Worm (Caenorhabditis elegans): Measurements from ENCODE around the gene H10D18.1.

H10D18.1 gene

ce11 chrV:3776946-3777345 lies 38.1 kb upstream of the H10D18.1 start:
- TF ChIP-seq scrt-1 (GFP tag; IDR thresholded peaks at IDR 0.05) = no peak
- no peak for TF ChIP-seq sea-1 (GFP tag; conservative IDR thresholded peaks at IDR 0.05)
- TF ChIP-seq hnd-1 (tag; optimal IDR thresholded peaks at IDR 0.05) = no peak
- no peak for TF ChIP-seq ets-7 (tag; optimal IDR thresholded peaks at IDR 0.05)
- no peak for TF ChIP-seq tbx-11 (GFP tag; IDR thresholded peaks at IDR 0.05)
- TF ChIP-seq hmg-4 (GFP tag; optimal IDR thresholded peaks at IDR 0.05) = no peak
- TF ChIP-seq ama-1 (optimal IDR thresholded peaks at IDR 0.05) = no peak
- no peak for TF ChIP-seq tra-4 (tag; optimal IDR thresholded peaks at IDR 0.05)
- TF ChIP-seq ceh-36 (tag; optimal IDR thresholded peaks at IDR 0.05) = no peak
- no peak for TF ChIP-seq pes-1 (GFP tag; IDR thresholded peaks at IDR 0.05)
- TF ChIP-seq hmbx-1 (tag; optimal IDR thresholded peaks at IDR 0.05) = no peak
- TF ChIP-seq B0310.2 (tag; optimal IDR thresholded peaks at IDR 0.05) = no peak

- TF ChIP-seq flt-1 (GFP tag; IDR thresholded peaks at IDR 0.05) (no peak), hnd-1 (tag; optimal IDR thresholded peaks at IDR 0.05) (no peak), scrt-1 (GFP tag; IDR thresholded peaks at IDR 0.05) (no peak), F13C5.2 (tag; optimal IDR thresholded peaks at IDR 0.05) (no peak), aly-1 (tag; optimal IDR thresholded peaks at IDR 0.05) (no peak), tbx-37 (GFP tag; conservative IDR thresholded peaks at IDR 0.05) (no peak), ets-7 (tag; optimal IDR thresholded peaks at IDR 0.05) (no peak), ama-1 (optimal IDR thresholded peaks at IDR 0.05) (no peak), hmg-4 (GFP tag; optimal IDR thresholded peaks at IDR 0.05) (no peak), sea-1 (GFP tag; conservative IDR thresholded peaks at IDR 0.05) (no peak), ceh-13 (GFP tag; optimal IDR thresholded peaks at IDR 0.05) (no peak), ceh-36 (tag; optimal IDR thresholded peaks at IDR 0.05) (no peak)
Observed at ce11 chrV:3784167-3784734, 30.8 kb upstream of the H10D18.1 start, which contains the start of gene R08F11.1. Gene R08F11.1 (minus strand): TSS chrV:3784217.

- TF ChIP-seq B0310.2 (tag; optimal IDR thresholded peaks at IDR 0.05) (no peak), ets-7 (tag; optimal IDR thresholded peaks at IDR 0.05) (no peak), hmbx-1 (tag; optimal IDR thresholded peaks at IDR 0.05) (no peak), sea-1 (GFP tag; conservative IDR thresholded peaks at IDR 0.05) (no peak), tbx-37 (GFP tag; conservative IDR thresholded peaks at IDR 0.05) (no peak), hmg-4 (GFP tag; optimal IDR thresholded peaks at IDR 0.05) (no peak), tra-4 (tag; optimal IDR thresholded peaks at IDR 0.05) (no peak), tbx-11 (GFP tag; IDR thresholded peaks at IDR 0.05) (no peak), pes-1 (GFP tag; IDR thresholded peaks at IDR 0.05) (no peak), ama-1 (optimal IDR thresholded peaks at IDR 0.05) (no peak), aly-1 (tag; optimal IDR thresholded peaks at IDR 0.05) (no peak), ceh-13 (GFP tag; optimal IDR thresholded peaks at IDR 0.05) (no peak), scrt-1 (GFP tag; IDR thresholded peaks at IDR 0.05) (no peak), hnd-1 (tag; optimal IDR thresholded peaks at IDR 0.05) (no peak), flt-1 (GFP tag; IDR thresholded peaks at IDR 0.05) (no peak), F13C5.2 (tag; optimal IDR thresholded peaks at IDR 0.05) (no peak), ceh-36 (tag; optimal IDR thresholded peaks at IDR 0.05) (no peak)
Observed at ce11 chrV:3788538-3788937, 26.5 kb upstream of the H10D18.1 start.

ce11 chrV:3789770-3790169 lies 25.2 kb upstream of the H10D18.1 start, which contains the start of gene R08F11.7:
Gene R08F11.7 (plus strand): TSS chrV:3790070.
- TF ChIP-seq flt-1 (GFP tag; IDR thresholded peaks at IDR 0.05) (no peak), tra-4 (tag; optimal IDR thresholded peaks at IDR 0.05) (no peak), tbx-37 (GFP tag; conservative IDR thresholded peaks at IDR 0.05) (no peak), F13C5.2 (tag; optimal IDR thresholded peaks at IDR 0.05) (no peak), ets-7 (tag; optimal IDR thresholded peaks at IDR 0.05) (no peak), hmbx-1 (tag; optimal IDR thresholded peaks at IDR 0.05) (no peak), hmg-4 (GFP tag; optimal IDR thresholded peaks at IDR 0.05) (no peak), hnd-1 (tag; optimal IDR thresholded peaks at IDR 0.05) (no peak), B0310.2 (tag; optimal IDR thresholded peaks at IDR 0.05) (no peak), pes-1 (GFP tag; IDR thresholded peaks at IDR 0.05) (no peak), aly-1 (tag; optimal IDR thresholded peaks at IDR 0.05) (no peak), ama-1 (optimal IDR thresholded peaks at IDR 0.05) (no peak), sea-1 (GFP tag; conservative IDR thresholded peaks at IDR 0.05) (no peak), ceh-36 (tag; optimal IDR thresholded peaks at IDR 0.05) (no peak)

ce11 chrV:3790424-3790823 lies 24.6 kb upstream of the H10D18.1 start:
- TF ChIP-seq ceh-36 (tag; optimal IDR thresholded peaks at IDR 0.05) (no peak), aly-1 (tag; optimal IDR thresholded peaks at IDR 0.05) (no peak), tbx-11 (GFP tag; IDR thresholded peaks at IDR 0.05) (no peak), ceh-13 (GFP tag; optimal IDR thresholded peaks at IDR 0.05) (no peak), F13C5.2 (tag; optimal IDR thresholded peaks at IDR 0.05) (no peak), ets-7 (tag; optimal IDR thresholded peaks at IDR 0.05) (no peak), hnd-1 (tag; optimal IDR thresholded peaks at IDR 0.05) (no peak), tra-4 (tag; optimal IDR thresholded peaks at IDR 0.05) (no peak), tbx-37 (GFP tag; conservative IDR thresholded peaks at IDR 0.05) (no peak), flt-1 (GFP tag; IDR thresholded peaks at IDR 0.05) (no peak), hmg-4 (GFP tag; optimal IDR thresholded peaks at IDR 0.05) (no peak), pes-1 (GFP tag; IDR thresholded peaks at IDR 0.05) (no peak), B0310.2 (tag; optimal IDR thresholded peaks at IDR 0.05) (no peak)

DNA sequence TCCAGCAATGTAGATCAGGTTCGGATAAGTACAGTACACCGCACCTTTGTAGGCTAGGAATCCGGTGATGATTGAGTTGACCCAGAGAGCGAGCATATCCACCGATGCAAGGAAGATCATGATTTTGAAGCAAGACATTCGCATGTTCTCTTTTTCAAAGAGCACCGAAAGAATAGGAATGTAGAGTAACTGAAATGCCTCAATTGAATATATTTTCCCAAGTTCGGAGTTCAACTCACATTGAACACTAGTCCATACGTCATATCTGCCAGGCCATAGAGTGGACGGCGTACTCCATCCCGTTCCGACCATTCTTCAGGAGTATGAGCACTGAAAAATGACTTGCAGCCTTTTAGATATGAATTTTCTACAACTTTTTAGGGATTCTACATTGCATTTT lies 15.3 kb upstream of the H10D18.1 start:
- TF ChIP-seq pes-1 (GFP tag; IDR thresholded peaks at IDR 0.05) = no peak
- TF ChIP-seq hnd-1 (tag; optimal IDR thresholded peaks at IDR 0.05) = no peak
- no peak for TF ChIP-seq F13C5.2 (tag; optimal IDR thresholded peaks at IDR 0.05)
- TF ChIP-seq ceh-36 (tag; optimal IDR thresholded peaks at IDR 0.05) = no peak
- no peak for TF ChIP-seq scrt-1 (GFP tag; IDR thresholded peaks at IDR 0.05)
- TF ChIP-seq aly-1 (tag; optimal IDR thresholded peaks at IDR 0.05) = no peak
- no peak for TF ChIP-seq ama-1 (optimal IDR thresholded peaks at IDR 0.05)
- TF ChIP-seq ceh-13 (GFP tag; optimal IDR thresholded peaks at IDR 0.05) = no peak
- TF ChIP-seq sea-1 (GFP tag; conservative IDR thresholded peaks at IDR 0.05) = no peak
- no peak for TF ChIP-seq tra-4 (tag; optimal IDR thresholded peaks at IDR 0.05)
- no peak for TF ChIP-seq hmbx-1 (tag; optimal IDR thresholded peaks at IDR 0.05)
- no peak for TF ChIP-seq tbx-37 (GFP tag; conservative IDR thresholded peaks at IDR 0.05)
- TF ChIP-seq hmg-4 (GFP tag; optimal IDR thresholded peaks at IDR 0.05) = no peak
- no peak for TF ChIP-seq B0310.2 (tag; optimal IDR thresholded peaks at IDR 0.05)
- no peak for TF ChIP-seq flt-1 (GFP tag; IDR thresholded peaks at IDR 0.05)
- TF ChIP-seq ets-7 (tag; optimal IDR thresholded peaks at IDR 0.05) = no peak
- TF ChIP-seq tbx-11 (GFP tag; IDR thresholded peaks at IDR 0.05) = no peak

DNA sequence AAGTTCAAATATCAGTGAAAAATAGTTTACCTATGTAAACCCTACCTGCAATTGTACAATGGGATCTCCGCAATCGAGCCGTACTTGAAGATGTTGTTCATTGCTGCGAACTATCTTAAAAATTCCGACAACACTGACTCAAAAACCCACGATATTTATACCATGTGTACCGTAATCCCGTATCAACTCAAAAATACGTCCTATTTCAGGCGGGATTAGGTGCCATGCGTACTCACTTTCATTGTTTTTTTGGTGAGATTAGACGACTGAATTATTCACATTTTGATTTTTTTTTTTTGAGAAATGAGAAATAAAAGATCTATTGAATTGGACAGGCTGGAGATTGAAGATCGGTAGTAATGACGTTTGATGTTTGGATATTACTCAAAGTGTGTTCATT lies 14.6 kb upstream of the H10D18.1 start, which contains the start of gene srt-30:
TSS of gene srt-30 (minus strand) at position 101 of the 400 bp plus-strand sequence.
- TF ChIP-seq F13C5.2 (tag; optimal IDR thresholded peaks at IDR 0.05) (no peak), ceh-36 (tag; optimal IDR thresholded peaks at IDR 0.05) (no peak), hnd-1 (tag; optimal IDR thresholded peaks at IDR 0.05) (no peak), pes-1 (GFP tag; IDR thresholded peaks at IDR 0.05) (no peak), ets-7 (tag; optimal IDR thresholded peaks at IDR 0.05) (no peak)

Data from whole organism, early embryonic.